Fruit fly (Drosophila melanogaster) whole organism, adult: ENCODE measurements around the gene heph.

ENCODE experiments used
- CG11617 ChIP-seq: fragments of 200-800 bp; sonication (Bioruptor generic); optimal IDR thresholded peaks from 2 replicates; lab custom pipeline; 2017; ENCODE audit warnings: mild to moderate bottlenecking, missing biosample characterization, missing genetic modification reagents, missing genetic modification characterization
- CG12768 ChIP-seq: fragments of 200-800 bp; sonication (Bioruptor generic); optimal IDR thresholded peaks from 2 replicates; lab custom pipeline; 2017; ENCODE audit warnings: missing biosample characterization, missing genetic modification characterization, mild to moderate bottlenecking, moderate library complexity, missing genetic modification reagents
- CG14711 ChIP-seq: fragments of 200-800 bp; sonication (Bioruptor generic); optimal IDR thresholded peaks from 2 replicates; lab custom pipeline; 2018; ENCODE audit warnings: missing biosample characterization, mild to moderate bottlenecking, missing genetic modification characterization, moderate library complexity
- CG1620 ChIP-seq: fragments of 200-800 bp; sonication (Bioruptor generic); optimal IDR thresholded peaks from 2 replicates; lab custom pipeline; 2016; ENCODE audit warnings: missing biosample characterization, missing genetic modification characterization
- CG33017 ChIP-seq: fragments of 200-800 bp; sonication (Bioruptor generic); optimal IDR thresholded peaks from 2 replicates; lab custom pipeline; 2018; ENCODE audit warnings: missing biosample characterization, mild to moderate bottlenecking, missing genetic modification characterization, moderate library complexity
- CG5204 ChIP-seq: fragments of 200-800 bp; sonication (Bioruptor generic); optimal IDR thresholded peaks from 2 replicates; lab custom pipeline; 2016; ENCODE audit warnings: missing biosample characterization, missing genetic modification characterization
- CG7045 ChIP-seq: fragments of 200-800 bp; sonication (Bioruptor generic); optimal IDR thresholded peaks from 2 replicates; lab custom pipeline; 2017; ENCODE audit warnings: missing biosample characterization, mild to moderate bottlenecking, missing genetic modification characterization
- CG7101 ChIP-seq: fragments of 200-800 bp; sonication (Bioruptor generic); optimal IDR thresholded peaks from 2 replicates; lab custom pipeline; 2018; ENCODE audit warnings: missing biosample characterization, mild to moderate bottlenecking, missing genetic modification characterization, moderate library complexity
- Clk ChIP-seq: fragments of 200-800 bp; sonication (Bioruptor generic); optimal IDR thresholded peaks from 2 replicates; lab custom pipeline; 2017; ENCODE audit warnings: missing biosample characterization, missing genetic modification characterization
- Crg-1 ChIP-seq: fragments of 200-800 bp; sonication (Bioruptor generic); optimal IDR thresholded peaks from 2 replicates; lab custom pipeline; 2016; ENCODE audit warnings: missing biosample characterization, missing genetic modification characterization
- Hr96 ChIP-seq: fragments of 200-800 bp; sonication (Bioruptor generic); optimal IDR thresholded peaks from 2 replicates; lab custom pipeline; 2016; ENCODE audit warnings: missing biosample characterization, missing genetic modification characterization
- Mnt ChIP-seq: fragments of 200-800 bp; sonication (Bioruptor generic); optimal IDR thresholded peaks from 2 replicates; lab custom pipeline; 2016; ENCODE audit warnings: missing biosample characterization, mild to moderate bottlenecking, missing genetic modification characterization
- bab1 ChIP-seq: fragments of 200-800 bp; sonication (Bioruptor generic); optimal IDR thresholded peaks from 3 replicates; lab custom pipeline; 2019; ENCODE audit warnings: missing biosample characterization, mild to moderate bottlenecking, missing genetic modification characterization, moderate library complexity
- cic ChIP-seq: fragments of 200-800 bp; sonication (Bioruptor generic); optimal IDR thresholded peaks from 2 replicates; lab custom pipeline; 2017; ENCODE audit warnings: missing biosample characterization, mild to moderate bottlenecking, missing genetic modification characterization, moderate library complexity
- cnc ChIP-seq, 2 experiments: fragments of >200 bp; optimal IDR thresholded peaks; 2 replicates each; lab custom pipeline; 2017
- kay ChIP-seq: fragments of 200-800 bp; sonication (Bioruptor generic); peaks from one replicate; lab custom pipeline; 2016; ENCODE audit warnings: missing biosample characterization, missing genetic modification characterization, borderline replicate concordance
- ovo ChIP-seq: fragments of 200-800 bp; sonication (Bioruptor generic); optimal IDR thresholded peaks from 2 replicates; lab custom pipeline; 2016; ENCODE audit warnings: missing biosample characterization, missing genetic modification characterization
- pad ChIP-seq: fragments of 200-800 bp; sonication (Bioruptor generic); optimal IDR thresholded peaks from 3 replicates; lab custom pipeline; 2017; ENCODE audit warnings: missing biosample characterization, missing genetic modification characterization, mild to moderate bottlenecking, moderate library complexity, missing genetic modification reagents
- tj ChIP-seq: fragments of 200-800 bp; sonication (Bioruptor generic); optimal IDR thresholded peaks from 3 replicates; lab custom pipeline; 2017; ENCODE audit warnings: missing biosample characterization, mild to moderate bottlenecking, missing genetic modification characterization, moderate library complexity
- toe ChIP-seq: fragments of 200-800 bp; sonication (Bioruptor generic); optimal IDR thresholded peaks from 2 replicates; lab custom pipeline; 2016; ENCODE audit warnings: missing biosample characterization, missing genetic modification characterization

Gene heph

dm6 chr3R:32038030-32038429 is 22.7 kb upstream of the heph start, which contains the start of gene Pos:
Gene Pos, plus strand, starts transcription at chr3R:32038330.
- TF ChIP-seq cnc (optimal IDR thresholded peaks at IDR 0.05; lab: Kevin White, UChicago) (no peak), cic (no peak), CG7101 (tag; lab: Kevin White, UChicago) (no peak), CG14711 (tag; lab: Kevin White, UChicago) (no peak), bab1 (no peak), CG5204 (GFP tag; lab: Kevin White, UChicago) (no peak), CG33017 (tag; lab: Kevin White, UChicago) (no peak), Mnt (GFP tag; lab: Kevin White, UChicago) (no peak), Crg-1 (no peak), toe (GFP tag; lab: Kevin White, UChicago) (no peak), CG7045 (GFP tag; lab: Kevin White, UChicago) (no peak), Clk (GFP tag; lab: Kevin White, UChicago) (no peak), CG11617 (GFP tag; lab: Kevin White, UChicago) (no peak), tj (GFP tag; lab: Kevin White, UChicago) (no peak), ovo (GFP tag; lab: Kevin White, UChicago) (no peak), Hr96 (GFP tag; lab: Kevin White, UChicago) (no peak), CG1620 (GFP tag; lab: Kevin White, UChicago) (no peak), pad (GFP tag; lab: Kevin White, UChicago) (no peak)

dm6 chr3R:32032885-32033284 is 17.6 kb upstream of the heph start:
- TF ChIP-seq CG1620 (GFP tag; lab: Kevin White, UChicago) (no peak), cic (no peak), CG7045 (GFP tag; lab: Kevin White, UChicago) (no peak), CG14711 (tag; lab: Kevin White, UChicago) (no peak), toe (GFP tag; lab: Kevin White, UChicago) (no peak), tj (GFP tag; lab: Kevin White, UChicago) (no peak), CG5204 (GFP tag; lab: Kevin White, UChicago) (no peak)

dm6 chr3R:32029134-32029533 is 13.8 kb upstream of the heph start:
- TF ChIP-seq tj (GFP tag; lab: Kevin White, UChicago): no peak
- no peak for TF ChIP-seq ovo (GFP tag; lab: Kevin White, UChicago)
- no peak for TF ChIP-seq CG7101 (tag; lab: Kevin White, UChicago)
- TF ChIP-seq CG5204 (GFP tag; lab: Kevin White, UChicago): no peak
- no peak for TF ChIP-seq cnc (optimal IDR thresholded peaks at IDR 0.05; lab: Kevin White, UChicago)
- no peak for TF ChIP-seq cic
- no peak for TF ChIP-seq Hr96 (GFP tag; lab: Kevin White, UChicago)
- no peak for TF ChIP-seq Mnt (GFP tag; lab: Kevin White, UChicago)
- TF ChIP-seq toe (GFP tag; lab: Kevin White, UChicago): no peak
- TF ChIP-seq CG7045 (GFP tag; lab: Kevin White, UChicago): no peak

- no peak for TF ChIP-seq CG11617 (GFP tag; lab: Kevin White, UChicago)
These were observed 6.8 kb upstream of the heph start for dm6 chr3R:32022088-32022487.

dm6 chr3R:32006330-32006729 is 9.0 kb downstream of the heph start:
- no peak for TF ChIP-seq kay (GFP tag; lab: Kevin White, UChicago)
- no peak for TF ChIP-seq CG7045 (GFP tag; lab: Kevin White, UChicago)
- TF ChIP-seq Mnt (GFP tag; lab: Kevin White, UChicago): no peak
- no peak for TF ChIP-seq CG5204 (GFP tag; lab: Kevin White, UChicago)
- no peak for TF ChIP-seq cic
- no peak for TF ChIP-seq tj (GFP tag; lab: Kevin White, UChicago)
- TF ChIP-seq Hr96 (GFP tag; lab: Kevin White, UChicago): no peak
- no peak for TF ChIP-seq CG11617 (GFP tag; lab: Kevin White, UChicago)
- no peak for TF ChIP-seq Clk (GFP tag; lab: Kevin White, UChicago)
- TF ChIP-seq bab1: no peak
- no peak for TF ChIP-seq toe (GFP tag; lab: Kevin White, UChicago)
- no peak for TF ChIP-seq CG12768 (GFP tag; lab: Kevin White, UChicago)
- TF ChIP-seq pad (GFP tag; lab: Kevin White, UChicago): no peak
- TF ChIP-seq Crg-1: no peak
- no peak for TF ChIP-seq CG14711 (tag; lab: Kevin White, UChicago)
- no peak for TF ChIP-seq CG7101 (tag; lab: Kevin White, UChicago)
- TF ChIP-seq cnc (optimal IDR thresholded peaks at IDR 0.05; lab: Kevin White, UChicago): no peak
- TF ChIP-seq CG33017 (tag; lab: Kevin White, UChicago): no peak
- no peak for TF ChIP-seq CG1620 (GFP tag; lab: Kevin White, UChicago)
- no peak for TF ChIP-seq ovo (GFP tag; lab: Kevin White, UChicago)

dm6 chr3R:31991786-31992185 is 23.5 kb downstream of the heph start:
- TF ChIP-seq CG7045 (GFP tag; lab: Kevin White, UChicago): no peak
- no peak for TF ChIP-seq Clk (GFP tag; lab: Kevin White, UChicago)
- no peak for TF ChIP-seq tj (GFP tag; lab: Kevin White, UChicago)
- no peak for TF ChIP-seq kay (GFP tag; lab: Kevin White, UChicago)
- no peak for TF ChIP-seq CG12768 (GFP tag; lab: Kevin White, UChicago)
- TF ChIP-seq pad (GFP tag; lab: Kevin White, UChicago): no peak
- no peak for TF ChIP-seq Mnt (GFP tag; lab: Kevin White, UChicago)
- no peak for TF ChIP-seq CG11617 (GFP tag; lab: Kevin White, UChicago)
- no peak for TF ChIP-seq CG14711 (tag; lab: Kevin White, UChicago)
- no peak for TF ChIP-seq CG5204 (GFP tag; lab: Kevin White, UChicago)
- no peak for TF ChIP-seq CG33017 (tag; lab: Kevin White, UChicago)
- no peak for TF ChIP-seq bab1
- TF ChIP-seq cnc (optimal IDR thresholded peaks at IDR 0.05; lab: Kevin White, UChicago): no peak
- no peak for TF ChIP-seq CG7101 (tag; lab: Kevin White, UChicago)
- TF ChIP-seq CG1620 (GFP tag; lab: Kevin White, UChicago): no peak
- no peak for TF ChIP-seq Crg-1
